Worm (Caenorhabditis elegans) whole organism, L4/young adult: Measurements from ENCODE around the gene smg-3.

Experiments used
- W03F9.2 ChIP-seq: fragments of 150-350 bp; optimal IDR thresholded peaks from 2 replicates; lab custom pipeline; 2014; ENCODE audit warnings: missing biosample characterization, missing genetic modification characterization
- him-1 ChIP-seq: sonication (generic microtip); optimal IDR thresholded peaks from 2 replicates; lab custom pipeline; 2016; ENCODE audit warnings: missing genotype, missing genetic modification reagents, missing genetic modification characterization, missing compliant biosample characterization

- TF ChIP-seq W03F9.2 (tag; lab: Kevin White, UChicago) (peak; percentile 21), him-1 (tag; lab: Kevin White, UChicago) (no peak)
Measured at ce11 chrIV:6330790-6331189, 42.1 kb downstream of the smg-3 start.
